Fruit fly (Drosophila melanogaster): ENCODE results near the gene CG13784.

Gene CG13784

dm6 chr2L:7222829-7223272, 3.0 kb upstream of the CG13784 start, which contains the start of gene mEFG1 (continued):
- no peak for TF ChIP-seq Oli (tag; optimal IDR thresholded peaks at IDR 0.05)
- no peak for TF ChIP-seq nau (GFP tag; optimal IDR thresholded peaks at IDR 0.05)
- no peak for TF ChIP-seq unpg (GFP tag; optimal IDR thresholded peaks at IDR 0.05)
- TF ChIP-seq ara (GFP tag; IDR thresholded peaks at IDR 0.05), result no peak
- TF ChIP-seq nerfin-2 (GFP tag; IDR thresholded peaks at IDR 0.05; ENCODE audit: partially characterized antibody), result peak; percentile 55; the same call in 1 of the 2 replicates
- TF ChIP-seq CG17385 (GFP tag; optimal IDR thresholded peaks at IDR 0.05), result no peak
- TF ChIP-seq CG32772 (GFP tag; IDR thresholded peaks at IDR 0.05), result no peak
- TF ChIP-seq CG12659 (GFP tag; optimal IDR thresholded peaks at IDR 0.05), result peak; percentile 22
- TF ChIP-seq nerfin-1 (tag; optimal IDR thresholded peaks at IDR 0.05), result peak; percentile 32
- peak; percentile 92 for TF ChIP-seq bbx (GFP tag; IDR thresholded peaks at IDR 0.05; ENCODE audit: partially characterized antibody)
- TF ChIP-seq CG12104 (GFP tag; optimal IDR thresholded peaks at IDR 0.05), result no peak
- no peak for TF ChIP-seq CG33213 (GFP tag; optimal IDR thresholded peaks at IDR 0.05)
- TF ChIP-seq CG16813 (GFP tag; IDR thresholded peaks at IDR 0.05; ENCODE audit: partially characterized antibody), result peak; percentile 70
- no peak for TF ChIP-seq peb (GFP tag; IDR thresholded peaks at IDR 0.05)
- TF ChIP-seq Myb (GFP tag; optimal IDR thresholded peaks at IDR 0.05), result no peak
- no peak for TF ChIP-seq CG31365 (tag; optimal IDR thresholded peaks at IDR 0.05)
- no peak for TF ChIP-seq CTCF (GFP tag; optimal IDR thresholded peaks at IDR 0.05)
- peak; percentile 39 for TF ChIP-seq CG2712 (tag; optimal IDR thresholded peaks at IDR 0.05)
- TF ChIP-seq org-1 (GFP tag; optimal IDR thresholded peaks at IDR 0.05), result no peak
- no peak for TF ChIP-seq Hsf (GFP tag; optimal IDR thresholded peaks at IDR 0.05)
- TF ChIP-seq CG6175 (GFP tag; IDR thresholded peaks at IDR 0.05), result no peak
- TF ChIP-seq esg (GFP tag; conservative IDR thresholded peaks at IDR 0.05), result no peak
- no peak for TF ChIP-seq CG14014 (GFP tag; IDR thresholded peaks at IDR 0.05)
- no peak for TF ChIP-seq Chrac-16 (GFP tag; optimal IDR thresholded peaks at IDR 0.05)
- no peak for TF ChIP-seq Blimp-1 (GFP tag; optimal IDR thresholded peaks at IDR 0.05)

dm6 chr2L:7219172-7219571, 661 bp downstream of the CG13784 start:
- TF ChIP-seq CG1603 (tag; optimal IDR thresholded peaks at IDR 0.05) (peak; percentile 1), Trl (optimal IDR thresholded peaks at IDR 0.05) (peak; percentile 45 to 62), Trl (GFP tag; optimal IDR thresholded peaks at IDR 0.05) (no peak), CG12299 (tag; optimal IDR thresholded peaks at IDR 0.05) (no peak), sr (GFP tag; IDR thresholded peaks at IDR 0.05) (peak; percentile 46; the same call in 1 of the 3 replicates), mld (GFP tag; IDR thresholded peaks at IDR 0.05; ENCODE audit: partially characterized antibody) (0 out of 3 replicates have a peak, but pooled peaks have one; percentile 11), lilli (GFP tag; optimal IDR thresholded peaks at IDR 0.05) (no peak), unpg (GFP tag; optimal IDR thresholded peaks at IDR 0.05) (peak; percentile 5), zf30C (GFP tag; optimal IDR thresholded peaks at IDR 0.05) (peak; percentile 60), CG4360 (GFP tag; IDR thresholded peaks at IDR 0.05) (peak; percentile 73), CG13775 (GFP tag; optimal IDR thresholded peaks at IDR 0.05) (no peak), eve (GFP tag; optimal IDR thresholded peaks at IDR 0.05) (peak in 1 of 2 experiments; percentile 58), cg (GFP tag; optimal IDR thresholded peaks at IDR 0.05) (peak; percentile 67), CG12391 (tag; optimal IDR thresholded peaks at IDR 0.05) (peak; percentile 8), gem (tag; optimal IDR thresholded peaks at IDR 0.05) (peak; percentile 10), Sox100B (GFP tag; optimal IDR thresholded peaks at IDR 0.05) (no peak)

- TF ChIP-seq CG8290 (GFP tag; optimal IDR thresholded peaks at IDR 0.05) (no peak), CG8290 (tag; optimal IDR thresholded peaks at IDR 0.05) (peak in 1 of 2 experiments; percentile 21), CG32532 (GFP tag; IDR thresholded peaks at IDR 0.05) (peak; percentile 28; the same call in 1 of the 2 replicates), zen (tag; optimal IDR thresholded peaks at IDR 0.05) (no peak), sug (tag; optimal IDR thresholded peaks at IDR 0.05) (peak; percentile 98), Med (GFP tag) (peak; percentile 52), dpn (GFP tag; optimal IDR thresholded peaks at IDR 0.05) (no peak), CG2678 (tag; optimal IDR thresholded peaks at IDR 0.05) (peak; percentile 1), pum (GFP tag; optimal IDR thresholded peaks at IDR 0.05) (no peak), CG15479 (GFP tag; optimal IDR thresholded peaks at IDR 0.05) (peak; percentile 99), cad (GFP tag; optimal IDR thresholded peaks at IDR 0.05) (peak; percentile 25), CG1832 (GFP tag; optimal IDR thresholded peaks at IDR 0.05) (no peak)
Observed at dm6 chr2L:7217931-7218330, 1.9 kb downstream of the CG13784 start.

Data from whole organism, embryonic.